Worm (Caenorhabditis elegans): ENCODE results near the gene lin-49.

ce11 chrIV:8626294-8626693, 5.8 kb downstream of the lin-49 start:
- TF ChIP-seq skn-1 (tag; optimal IDR thresholded peaks at IDR 0.05) (no peak), spr-3 (GFP tag; optimal IDR thresholded peaks at IDR 0.05) (no peak), cey-2 (tag; optimal IDR thresholded peaks at IDR 0.05; ENCODE audit: borderline replicate concordance, insufficient read depth) (no peak), nhr-6 (tag; optimal IDR thresholded peaks at IDR 0.05) (no peak), nhr-11 (tag; optimal IDR thresholded peaks at IDR 0.05) (no peak), gei-8 (GFP tag; optimal IDR thresholded peaks at IDR 0.05) (no peak), unc-62 (GFP tag; optimal IDR thresholded peaks at IDR 0.05 in 1 of 2) (no peak), unc-62 (tag; optimal IDR thresholded peaks at IDR 0.05) (no peak), arid-1 (GFP tag; conservative IDR thresholded peaks at IDR 0.05) (no peak), fos-1 (tag; optimal IDR thresholded peaks at IDR 0.05) (no peak), mdl-1 (tag; optimal IDR thresholded peaks at IDR 0.05) (no peak)

Measured in whole organism, L4 larva.